Fruit fly (Drosophila melanogaster) S2 (cell line): ENCODE results near the gene CG43139.

Experiments used
- CG8478 ChIP-seq: fragments of >200 bp; optimal IDR thresholded peaks from 2 replicates; lab custom pipeline; 2018
- CTCF ChIP-seq, 2 experiments: fragments of >200 bp; optimal IDR thresholded peaks; 2 replicates each; lab custom pipeline; 2018

DNA sequence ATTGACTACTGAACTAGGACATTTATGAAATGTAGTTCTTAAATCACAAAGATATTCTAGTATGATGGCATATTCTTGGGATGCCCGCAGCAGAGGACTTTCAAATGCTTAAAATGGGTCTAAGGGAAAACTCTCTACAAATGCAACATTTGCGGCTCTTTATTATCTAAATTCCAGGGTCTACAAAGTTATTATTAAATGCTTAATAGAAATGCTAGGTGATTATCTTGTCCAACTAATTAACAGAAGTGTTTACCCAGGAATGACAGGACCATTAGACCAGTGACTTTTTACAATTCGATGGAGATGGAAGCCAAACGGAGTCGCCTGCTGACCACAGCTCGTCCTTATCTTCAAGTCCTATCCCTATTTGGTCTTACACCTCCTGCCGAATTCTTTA lies 42.3 kb upstream of the CG43139 start, which contains the start of gene Gr98c:
- no peak for TF ChIP-seq CTCF (optimal IDR thresholded peaks at IDR 0.05; lab: Kevin White, UChicago)
- TF ChIP-seq CG8478 (lab: Kevin White, UChicago), result no peak
